Fruit fly (Drosophila melanogaster) whole organism, embryonic: ENCODE results near the gene CG18808.

Experiments
- BtbVII ChIP-seq: fragments of 200-800 bp; sonication (Bioruptor generic); optimal IDR thresholded peaks from 3 replicates; lab custom pipeline; 2017; ENCODE audit warnings: missing biosample characterization, mild to moderate bottlenecking, missing genetic modification characterization
- CG1024 ChIP-seq: fragments of 200-800 bp; sonication (Bioruptor generic); IDR thresholded peaks from 2 replicates; pipeline ENCODE4 v1.3.6; 2022; ENCODE audit warnings: missing biosample characterization, missing genetic modification characterization
- CG10321 ChIP-seq: fragments of 200-800 bp; sonication (Bioruptor generic); IDR thresholded peaks from 2 replicates; pipeline ENCODE4 v1.3.6; 2022; ENCODE audit warnings: missing biosample characterization, missing genetic modification characterization
- CG10959 ChIP-seq: fragments of 200-800 bp; sonication (Bioruptor generic); IDR thresholded peaks from 2 replicates; pipeline ENCODE4 v1.3.6; 2022; ENCODE audit warnings: missing biosample characterization, missing genetic modification characterization
- CG11085 ChIP-seq: fragments of 200-800 bp; sonication (Bioruptor generic); IDR thresholded peaks from 2 replicates; pipeline ENCODE4 v1.3.6; 2022; ENCODE audit warnings: missing biosample characterization, missing genetic modification characterization
- CG13894 ChIP-seq: fragments of 200-800 bp; sonication (Bioruptor generic); optimal IDR thresholded peaks from 3 replicates; lab custom pipeline; 2018; ENCODE audit warnings: missing biosample characterization, mild to moderate bottlenecking, missing genetic modification characterization, moderate library complexity
- CG14710 ChIP-seq: fragments of 200-800 bp; sonication (Bioruptor generic); optimal IDR thresholded peaks from 3 replicates; lab custom pipeline; 2019; ENCODE audit warnings: missing biosample characterization, mild to moderate bottlenecking, missing genetic modification characterization, moderate library complexity
- CG14860 ChIP-seq: fragments of 200-800 bp; sonication (Bioruptor generic); IDR thresholded peaks from 3 replicates; pipeline ENCODE4 v1.3.6; 2022; ENCODE audit warnings: missing biosample characterization, missing genetic modification characterization; ENCODE audit not compliant: partially characterized antibody
- CG16779 ChIP-seq: fragments of 200-800 bp; sonication (Bioruptor generic); IDR thresholded peaks from 2 replicates; pipeline ENCODE4 v1.3.6; 2022; ENCODE audit warnings: missing biosample characterization, missing genetic modification characterization
- CG18476 ChIP-seq: fragments of 200-800 bp; sonication (Bioruptor generic); optimal IDR thresholded peaks from 2 replicates; lab custom pipeline; 2016; ENCODE audit warnings: missing biosample characterization, mild to moderate bottlenecking, missing genetic modification characterization
- CG2202 ChIP-seq: fragments of 200-800 bp; sonication (Bioruptor generic); optimal IDR thresholded peaks from 2 replicates; lab custom pipeline; 2018; ENCODE audit warnings: missing biosample characterization, mild to moderate bottlenecking, missing genetic modification characterization
- CG30020 ChIP-seq: fragments of 200-800 bp; optimal IDR thresholded peaks from 2 replicates; lab custom pipeline; 2019; ENCODE audit warnings: missing biosample characterization, mild to moderate bottlenecking, missing genetic modification characterization, moderate library complexity
- CG30431 ChIP-seq: fragments of 200-800 bp; sonication (Bioruptor generic); optimal IDR thresholded peaks from 2 replicates; lab custom pipeline; 2017; ENCODE audit warnings: missing biosample characterization, missing genetic modification characterization
- CG33213 ChIP-seq: fragments of 200-800 bp; sonication (Bioruptor generic); optimal IDR thresholded peaks from 3 replicates; lab custom pipeline; 2016; ENCODE audit warnings: missing biosample characterization, missing genetic modification characterization
- CG7745 ChIP-seq: fragments of 200-800 bp; sonication (Bioruptor generic); optimal IDR thresholded peaks from 2 replicates; lab custom pipeline; 2018; ENCODE audit warnings: missing biosample characterization, mild to moderate bottlenecking, missing genetic modification characterization, moderate library complexity
- CG8359 ChIP-seq: fragments of 200-800 bp; sonication (Bioruptor generic); optimal IDR thresholded peaks from 2 replicates; lab custom pipeline; 2017; ENCODE audit warnings: missing biosample characterization, mild to moderate bottlenecking, missing genetic modification characterization, borderline replicate concordance
- CG8944 ChIP-seq: fragments of 200-800 bp; sonication (Bioruptor generic); optimal IDR thresholded peaks from 3 replicates; lab custom pipeline; 2016; ENCODE audit warnings: missing biosample characterization, missing genetic modification characterization
- CrebB ChIP-seq: fragments of 200-800 bp; sonication (Bioruptor generic); optimal IDR thresholded peaks from 3 replicates; lab custom pipeline; 2018; ENCODE audit warnings: missing biosample characterization, mild to moderate bottlenecking, missing genetic modification characterization
- ERR ChIP-seq: fragments of 200-800 bp; sonication (Bioruptor generic); optimal IDR thresholded peaks from 2 replicates; lab custom pipeline; 2016; ENCODE audit warnings: missing biosample characterization, missing genetic modification characterization
- HLH3B ChIP-seq: fragments of 200-800 bp; sonication (Bioruptor generic); IDR thresholded peaks from 2 replicates; pipeline ENCODE4 v1.3.6; 2022; ENCODE audit warnings: missing biosample characterization, missing genetic modification characterization
- Mes4 ChIP-seq: fragments of 200-800 bp; sonication (Bioruptor generic); optimal IDR thresholded peaks from 2 replicates; lab custom pipeline; 2016; ENCODE audit warnings: missing biosample characterization, missing genetic modification characterization
- Optix ChIP-seq: fragments of 200-800 bp; sonication (Bioruptor generic); IDR thresholded peaks from 3 replicates; pipeline ENCODE4 v1.3.6; 2022; ENCODE audit warnings: missing biosample characterization, missing genetic modification characterization
- Scr ChIP-seq: fragments of 200-800 bp; sonication (Bioruptor generic); IDR thresholded peaks from 2 replicates; pipeline ENCODE4 v1.3.6; 2022; ENCODE audit warnings: missing biosample characterization, missing genetic modification characterization; ENCODE audit not compliant: partially characterized antibody
- Spps ChIP-seq: fragments of 200-800 bp; sonication (Bioruptor generic); optimal IDR thresholded peaks from 2 replicates; lab custom pipeline; 2018; ENCODE audit warnings: missing biosample characterization, mild to moderate bottlenecking, missing genetic modification characterization
- Ssrp ChIP-seq: fragments of 200-800 bp; sonication (Bioruptor generic); optimal IDR thresholded peaks from 2 replicates; lab custom pipeline; 2018; ENCODE audit warnings: missing biosample characterization, mild to moderate bottlenecking, missing genetic modification characterization, moderate library complexity
- Xbp1 ChIP-seq: fragments of 200-800 bp; sonication (Bioruptor generic); optimal IDR thresholded peaks from 3 replicates; lab custom pipeline; 2016; ENCODE audit warnings: missing biosample characterization, mild to moderate bottlenecking, missing genetic modification characterization
- Xrp1 ChIP-seq: fragments of 200-800 bp; sonication (Bioruptor generic); IDR thresholded peaks from 2 replicates; pipeline ENCODE4 v1.3.6; 2022; ENCODE audit warnings: missing biosample characterization, missing genetic modification characterization
- chinmo ChIP-seq: fragments of 200-800 bp; sonication (Bioruptor generic); IDR thresholded peaks from 4 replicates; pipeline ENCODE4 v1.3.6; 2022; ENCODE audit warnings: missing biosample characterization, missing genetic modification characterization; ENCODE audit not compliant: partially characterized antibody
- corto ChIP-seq: fragments of 200-800 bp; sonication (Bioruptor generic); optimal IDR thresholded peaks from 2 replicates; lab custom pipeline; 2016; ENCODE audit warnings: missing biosample characterization, mild to moderate bottlenecking, missing genetic modification characterization, moderate library complexity
- cwo ChIP-seq: fragments of 200-800 bp; sonication (Bioruptor generic); optimal IDR thresholded peaks from 3 replicates; lab custom pipeline; 2017; ENCODE audit warnings: missing biosample characterization, missing genetic modification characterization, mild to moderate bottlenecking, moderate library complexity, missing genetic modification reagents
- dan ChIP-seq: fragments of 200-800 bp; sonication (Bioruptor generic); IDR thresholded peaks from 2 replicates; pipeline ENCODE4 v1.3.6; 2022; ENCODE audit warnings: missing biosample characterization, missing genetic modification characterization
- dmrt11E ChIP-seq: fragments of 200-800 bp; sonication (Bioruptor generic); optimal IDR thresholded peaks from 3 replicates; lab custom pipeline; 2018; ENCODE audit warnings: missing biosample characterization, mild to moderate bottlenecking, missing genetic modification characterization, moderate library complexity
- en ChIP-seq: fragments of 200-800 bp; sonication (Bioruptor generic); optimal IDR thresholded peaks from 2 replicates; lab custom pipeline; 2016; ENCODE audit warnings: missing biosample characterization, missing genetic modification characterization
- her ChIP-seq: fragments of 200-800 bp; sonication (Bioruptor generic); optimal IDR thresholded peaks from 2 replicates; lab custom pipeline; 2016; ENCODE audit warnings: missing biosample characterization, missing genetic modification characterization
- ind ChIP-seq: fragments of 200-800 bp; sonication (Bioruptor generic); optimal IDR thresholded peaks from 3 replicates; lab custom pipeline; 2016; ENCODE audit warnings: missing biosample characterization, missing genetic modification characterization
- jigr1 ChIP-seq: fragments of 200-800 bp; sonication (Bioruptor generic); IDR thresholded peaks from 3 replicates; pipeline ENCODE4 v1.3.6; 2022; ENCODE audit warnings: missing biosample characterization, missing genetic modification characterization
- lbe ChIP-seq: fragments of 200-800 bp; sonication (Bioruptor generic); optimal IDR thresholded peaks from 2 replicates; lab custom pipeline; 2016; ENCODE audit warnings: missing biosample characterization, mild to moderate bottlenecking, missing genetic modification characterization
- lola ChIP-seq, 3 experiments: fragments of >200 bp in 2 of 3; fragments of 200-800 bp in 1 of 3; sonication (Bioruptor generic) in 1 of 3; optimal IDR thresholded peaks; 2 replicates each; lab custom pipeline; 2017 to 2019; ENCODE audit warnings: missing biosample characterization in 3 of 3, missing genetic modification characterization in 3 of 3, mild to moderate bottlenecking in 1 of 3, moderate library complexity in 1 of 3
- mld ChIP-seq: fragments of 200-800 bp; sonication (Bioruptor generic); IDR thresholded peaks from 3 replicates; pipeline ENCODE4 v1.3.6; 2022; ENCODE audit warnings: missing biosample characterization, missing genetic modification characterization; ENCODE audit not compliant: partially characterized antibody
- odd ChIP-seq: fragments of 200-800 bp; sonication (Bioruptor generic); optimal IDR thresholded peaks from 2 replicates; lab custom pipeline; 2017; ENCODE audit warnings: missing biosample characterization, mild to moderate bottlenecking, missing genetic modification characterization
- p53 ChIP-seq: fragments of 200-800 bp; sonication (Bioruptor generic); optimal IDR thresholded peaks from 2 replicates; lab custom pipeline; 2016; ENCODE audit warnings: missing biosample characterization, missing genetic modification characterization
- pho ChIP-seq: fragments of 200-800 bp; sonication (Bioruptor generic); optimal IDR thresholded peaks from 2 replicates; lab custom pipeline; 2016; ENCODE audit warnings: missing biosample characterization, missing genetic modification characterization
- ranshi ChIP-seq: fragments of 200-800 bp; sonication (Bioruptor generic); IDR thresholded peaks from 2 replicates; pipeline ENCODE4 v1.3.6; 2022; ENCODE audit warnings: missing biosample characterization, missing genetic modification characterization
- sima ChIP-seq: fragments of 200-800 bp; sonication (Bioruptor generic); optimal IDR thresholded peaks from 2 replicates; lab custom pipeline; 2016; ENCODE audit warnings: missing biosample characterization, missing genetic modification characterization
- sisA ChIP-seq: fragments of 200-800 bp; sonication (Bioruptor generic); IDR thresholded peaks from 2 replicates; pipeline ENCODE4 v1.3.6; 2022; ENCODE audit warnings: missing biosample characterization, missing genetic modification characterization
- sna ChIP-seq: fragments of 200-800 bp; sonication (Bioruptor generic); IDR thresholded peaks from 2 replicates; pipeline ENCODE4 v1.3.6; 2022; ENCODE audit warnings: missing biosample characterization, missing genetic modification characterization; ENCODE audit not compliant: partially characterized antibody
- tna ChIP-seq: fragments of 200-800 bp; sonication (Bioruptor generic); IDR thresholded peaks from 2 replicates; pipeline ENCODE4 v1.3.6; 2022; ENCODE audit warnings: missing biosample characterization, missing genetic modification characterization; ENCODE audit not compliant: partially characterized antibody
- wdn ChIP-seq: fragments of 200-800 bp; sonication (Bioruptor generic); IDR thresholded peaks from 2 replicates; pipeline ENCODE4 v1.3.6; 2022; ENCODE audit warnings: missing biosample characterization, missing genetic modification characterization

The CG18808 gene

DNA sequence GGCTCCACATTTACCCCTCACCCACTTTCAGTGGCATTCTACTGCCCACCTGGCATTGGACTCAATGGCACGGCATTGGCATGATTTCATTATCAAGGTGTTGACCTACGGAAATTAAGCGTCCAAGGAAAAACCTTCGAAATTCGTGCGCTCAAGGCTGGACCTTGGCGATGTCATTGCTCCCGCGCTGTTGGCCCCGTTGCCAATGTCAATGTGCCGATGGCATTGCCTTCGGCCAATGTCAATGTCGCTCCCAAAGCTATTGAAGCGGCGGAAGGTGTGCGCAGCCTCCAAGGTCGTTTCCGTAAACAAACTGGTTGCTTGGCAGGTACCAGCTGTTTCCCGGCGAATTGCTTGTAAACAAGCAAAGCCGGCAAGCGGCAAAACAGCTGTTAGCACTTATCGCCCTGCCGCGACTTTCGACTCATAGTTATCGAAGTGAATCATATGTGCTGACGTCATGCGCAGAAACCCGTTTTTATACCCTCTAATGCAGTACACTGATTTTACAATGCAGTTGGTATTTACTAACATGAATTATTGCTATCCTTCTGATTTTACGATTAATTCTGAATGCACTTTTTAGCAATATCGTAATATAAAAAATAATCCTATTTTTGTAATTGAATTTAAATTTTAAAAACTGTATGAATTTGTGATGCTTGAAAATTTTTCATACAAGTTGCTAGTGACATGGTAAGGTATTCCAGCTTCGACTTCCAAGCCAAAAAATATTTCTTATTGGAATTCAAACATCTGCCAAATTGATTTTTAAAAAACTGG lies 17.3 kb upstream of the CG18808 start (continued):
- TF ChIP-seq Scr (GFP tag; lab: Robert Waterston, UW) (peak; percentile 58), HLH3B (peak; percentile 97), chinmo (GFP tag; lab: Robert Waterston, UW) (peak; percentile 98; the same call in 3 of the 4 replicates), dmrt11E (peak; percentile 93), Xrp1 (GFP tag; lab: Robert Waterston, UW) (peak; percentile 98), tna (no peak), ERR (GFP tag; lab: Kevin White, UChicago) (peak; percentile 65), Xbp1 (peak; percentile 97), ranshi (peak; percentile 97), CG33213 (GFP tag; lab: Kevin White, UChicago) (peak; percentile 90), cwo (peak; percentile 90), CG1024 (GFP tag; lab: Robert Waterston, UW) (peak; percentile 92), CG8359 (peak; percentile 85), CG11085 (GFP tag; lab: Robert Waterston, UW) (peak; percentile 93), CG13894 (tag; lab: Kevin White, UChicago) (peak; percentile 86), CG16779 (peak; percentile 87), ind (GFP tag; lab: Kevin White, UChicago) (peak; percentile 96), pho (GFP tag; lab: Kevin White, UChicago) (peak; percentile 94), sisA (GFP tag; lab: Robert Waterston, UW) (peak; percentile 98), her (peak; percentile 72), p53 (GFP tag; lab: Kevin White, UChicago) (peak; percentile 43), wdn (GFP tag; lab: Robert Waterston, UW) (peak; percentile 92), Mes4 (GFP tag; lab: Kevin White, UChicago) (peak; percentile 84), sna (GFP tag; lab: Robert Waterston, UW) (peak; percentile 78), dan (GFP tag; lab: Robert Waterston, UW) (peak; percentile 83), lbe (GFP tag; lab: Kevin White, UChicago) (peak; percentile 80), jigr1 (GFP tag; lab: Robert Waterston, UW) (peak; percentile 88), sima (peak; percentile 51), CG30431 (GFP tag; lab: Kevin White, UChicago) (peak; percentile 87), CG30020 (tag; lab: Kevin White, UChicago) (no peak), mld (GFP tag; lab: Robert Waterston, UW) (no peak), CG2202 (tag; lab: Kevin White, UChicago) (peak; percentile 89), Ssrp (tag; lab: Kevin White, UChicago) (peak; percentile 93), CG14710 (peak; percentile 93), CrebB (tag; lab: Kevin White, UChicago) (peak; percentile 92), odd (no peak), lola (GFP tag; optimal IDR thresholded peaks at IDR 0.05; lab: Kevin White, UChicago) (no peak), Optix (GFP tag; lab: Robert Waterston, UW) (peak; percentile 93), CG18476 (GFP tag; lab: Kevin White, UChicago) (peak; percentile 94), BtbVII (GFP tag; lab: Kevin White, UChicago) (peak; percentile 95), Spps (tag; lab: Kevin White, UChicago) (peak; percentile 76), CG14860 (no peak), CG7745 (peak; percentile 38), CG10959 (GFP tag; lab: Robert Waterston, UW) (peak; percentile 96), en (GFP tag; lab: Kevin White, UChicago) (peak; percentile 68), corto (GFP tag; lab: Kevin White, UChicago) (peak; percentile 89), CG8944 (GFP tag; lab: Kevin White, UChicago) (peak; percentile 83), CG10321 (GFP tag; lab: Robert Waterston, UW) (peak; percentile 82)
